Worm (Caenorhabditis elegans) whole organism, L1 larva: ENCODE results near the gene F42A6.5.

Experiments used
- C16A3.4 ChIP-seq: fragments of 150-350 bp; optimal IDR thresholded peaks from 2 replicates; lab custom pipeline; 2014; ENCODE audit warnings: missing biosample characterization, missing genetic modification characterization
- F16B12.6 ChIP-seq: fragments of 150-350 bp; optimal IDR thresholded peaks from 2 replicates; lab custom pipeline; 2014; ENCODE audit warnings: missing biosample characterization, missing genetic modification characterization
- aly-2 ChIP-seq: fragments of 150-350 bp; optimal IDR thresholded peaks from 2 replicates; lab custom pipeline; 2014; ENCODE audit warnings: missing biosample characterization, missing genetic modification characterization
- ama-1 ChIP-seq: fragments of 150-350 bp; optimal IDR thresholded peaks from 2 replicates; lab custom pipeline; 2014
- ceh-88 ChIP-seq: fragments of 200-800 bp; sonication (Bioruptor generic); IDR thresholded peaks from 2 replicates; pipeline ENCODE4 v1.3.6; 2022; ENCODE audit warnings: missing genetic modification characterization, missing compliant biosample characterization
- ceh-90 ChIP-seq: sonication (generic microtip); optimal IDR thresholded peaks from 2 replicates; lab custom pipeline; 2016; ENCODE audit warnings: missing genetic modification characterization, missing compliant biosample characterization
- dsc-1 ChIP-seq: sonication (generic microtip); optimal IDR thresholded peaks from 2 replicates; lab custom pipeline; 2016; ENCODE audit warnings: mild to moderate bottlenecking, missing genetic modification characterization, missing compliant biosample characterization
- efl-1 ChIP-seq, 4 experiments: fragments of 150-350 bp; optimal IDR thresholded peaks in 3 of 4; peaks in 1 of 4; 1 replicate in 1 of 4; 2 replicates in 3 of 4; lab custom pipeline; 2014; ENCODE audit warnings: missing biosample characterization in 2 of 4, missing genetic modification characterization in 2 of 4, missing genetic modification reagents in 2 of 4
- efl-3 ChIP-seq: fragments of 200-800 bp; sonication (Bioruptor generic); optimal IDR thresholded peaks from 2 replicates; lab custom pipeline; 2018; ENCODE audit warnings: mild to moderate bottlenecking, missing genetic modification characterization, missing compliant biosample characterization
- egl-13 ChIP-seq: sonication (generic microtip); optimal IDR thresholded peaks from 2 replicates; lab custom pipeline; 2016; ENCODE audit warnings: missing genotype, missing genetic modification reagents, missing genetic modification characterization, missing compliant biosample characterization
- egl-27 ChIP-seq, 2 experiments: fragments of 150-350 bp in 1 of 2; sonication (generic microtip); optimal IDR thresholded peaks; 3 replicates each; lab custom pipeline; 2017 to 2018; ENCODE audit warnings: missing biosample characterization in 2 of 2, missing genetic modification characterization in 2 of 2, missing genetic modification reagents in 2 of 2
- fkh-4 ChIP-seq: sonication (generic microtip); optimal IDR thresholded peaks from 2 replicates; lab custom pipeline; 2016; ENCODE audit warnings: missing compliant biosample characterization, missing genetic modification characterization, borderline replicate concordance
- fkh-8 ChIP-seq: sonication (generic microtip); optimal IDR thresholded peaks from 2 replicates; lab custom pipeline; 2016; ENCODE audit warnings: mild to moderate bottlenecking, missing genetic modification characterization, missing compliant biosample characterization
- hpl-2 ChIP-seq: fragments of 150-350 bp; optimal IDR thresholded peaks from 2 replicates; lab custom pipeline; 2014; ENCODE audit warnings: missing biosample characterization, missing genetic modification reagents, missing genetic modification characterization
- isw-1 ChIP-seq: fragments of 200-800 bp; sonication (Bioruptor generic); IDR thresholded peaks from 2 replicates; pipeline ENCODE4 v1.3.6; 2022; ENCODE audit warnings: missing genetic modification characterization, missing compliant biosample characterization
- lin-15B ChIP-seq: fragments of 150-350 bp; sonication (generic microtip); optimal IDR thresholded peaks from 3 replicates; lab custom pipeline; 2014; ENCODE audit warnings: missing biosample characterization, missing genetic modification characterization
- mef-2 ChIP-seq: fragments of 150-350 bp; optimal IDR thresholded peaks from 2 replicates; lab custom pipeline; 2014; ENCODE audit warnings: missing biosample characterization, missing genetic modification characterization
- nhr-20 ChIP-seq: sonication (generic microtip); optimal IDR thresholded peaks from 2 replicates; lab custom pipeline; 2016; ENCODE audit warnings: mild to moderate bottlenecking, missing genetic modification characterization, missing compliant biosample characterization
- nhr-28 ChIP-seq: fragments of 150-350 bp; optimal IDR thresholded peaks from 2 replicates; lab custom pipeline; 2014; ENCODE audit warnings: missing biosample characterization, missing genetic modification characterization
- nhr-71 ChIP-seq: sonication (generic microtip); optimal IDR thresholded peaks from 2 replicates; lab custom pipeline; 2016; ENCODE audit warnings: mild to moderate bottlenecking, missing genetic modification characterization, moderate library complexity, missing compliant biosample characterization
- nhr-84 ChIP-seq: sonication (generic microtip); optimal IDR thresholded peaks from 2 replicates; lab custom pipeline; 2017; ENCODE audit warnings: missing biosample characterization, missing genetic modification characterization
- nhr-85 ChIP-seq: sonication (generic microtip); peaks from one replicate; lab custom pipeline; 2016; ENCODE audit warnings: missing genetic modification characterization, inconsistent platforms, missing compliant biosample characterization
- nhr-90 ChIP-seq: sonication (generic microtip); optimal IDR thresholded peaks from 2 replicates; lab custom pipeline; 2016; ENCODE audit warnings: mild to moderate bottlenecking, missing genetic modification characterization, missing compliant biosample characterization; ENCODE audit not compliant: poor library complexity
- pqm-1 ChIP-seq: sonication (generic microtip); optimal IDR thresholded peaks from 3 replicates; lab custom pipeline; 2017; ENCODE audit warnings: missing biosample characterization, missing genetic modification characterization
- snu-23 ChIP-seq: sonication (generic microtip); optimal IDR thresholded peaks from 2 replicates; lab custom pipeline; 2016; ENCODE audit warnings: missing genetic modification characterization, missing compliant biosample characterization
- sox-4 ChIP-seq: sonication (generic microtip); optimal IDR thresholded peaks from 2 replicates; lab custom pipeline; 2016; ENCODE audit warnings: missing genetic modification characterization, missing compliant biosample characterization
- sptf-1 ChIP-seq: fragments of 150-350 bp; optimal IDR thresholded peaks from 2 replicates; lab custom pipeline; 2014; ENCODE audit warnings: missing biosample characterization, missing genetic modification characterization
- sup-37 ChIP-seq: fragments of 200-800 bp; sonication (Bioruptor generic); optimal IDR thresholded peaks from 2 replicates; lab custom pipeline; 2018; ENCODE audit warnings: mild to moderate bottlenecking, missing genetic modification characterization, missing compliant biosample characterization
- swsn-7 ChIP-seq: sonication (generic microtip); optimal IDR thresholded peaks from 2 replicates; lab custom pipeline; 2016; ENCODE audit warnings: missing genetic modification characterization, missing compliant biosample characterization
- unc-30 ChIP-seq: sonication (generic microtip); optimal IDR thresholded peaks from 2 replicates; lab custom pipeline; 2017; ENCODE audit warnings: missing biosample characterization, missing genetic modification characterization
- unc-86 ChIP-seq: sonication (generic microtip); optimal IDR thresholded peaks from 2 replicates; lab custom pipeline; 2016; ENCODE audit warnings: missing genetic modification characterization, missing compliant biosample characterization
- xbp-1 ChIP-seq: sonication (generic microtip); optimal IDR thresholded peaks from 2 replicates; lab custom pipeline; 2016; ENCODE audit warnings: missing genetic modification characterization, missing compliant biosample characterization
- ztf-11 ChIP-seq, 2 experiments: sonication (generic microtip); optimal IDR thresholded peaks; 2 replicates each; lab custom pipeline; 2016 to 2017; ENCODE audit warnings: missing genetic modification characterization in 2 of 2, missing biosample characterization in 1 of 2, missing compliant biosample characterization in 1 of 2
- ztf-4 ChIP-seq: fragments of 150-350 bp; optimal IDR thresholded peaks from 2 replicates; lab custom pipeline; 2014; ENCODE audit warnings: missing biosample characterization, missing genetic modification characterization

F42A6.5 gene

DNA sequence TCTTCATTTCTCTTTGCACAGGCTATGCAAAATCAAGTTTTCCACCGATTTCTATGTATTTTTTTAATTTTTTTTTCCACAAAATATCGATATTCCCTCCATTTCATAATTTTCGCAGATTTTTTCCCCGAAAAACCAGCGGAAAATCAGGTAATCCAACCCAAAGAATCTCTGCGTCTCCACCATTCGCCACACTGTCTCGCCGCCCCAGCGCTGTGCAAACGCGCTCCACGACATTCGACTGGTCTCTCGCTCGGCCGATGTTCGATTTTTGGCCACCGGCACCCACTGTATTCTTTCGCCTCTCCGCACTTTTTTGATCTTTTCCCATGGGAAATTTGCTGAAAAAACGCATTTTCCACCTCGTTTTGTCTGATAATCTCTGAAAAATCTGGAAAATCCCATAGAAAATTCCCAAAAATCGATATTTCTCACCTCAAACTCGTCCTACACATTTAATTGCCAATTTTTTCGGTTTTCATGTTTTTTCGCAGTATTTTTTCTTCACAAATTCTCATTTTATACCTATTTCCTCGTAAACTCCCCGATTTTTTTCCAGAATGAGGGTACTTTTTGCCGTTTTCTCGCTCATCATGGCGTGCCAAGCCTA lies 37.1 kb upstream of the F42A6.5 start, which contains the start of gene vha-19 (continued):
- TF ChIP-seq fkh-4 (no peak), nhr-20 (peak; percentile 33), xbp-1 (tag; lab: Kevin White, UChicago) (peak; percentile 25), egl-13 (tag; lab: Kevin White, UChicago) (no peak), sox-4 (no peak), ztf-11 (tag; optimal IDR thresholded peaks at IDR 0.05; lab: Kevin White, UChicago) (no peak), ceh-90 (tag; lab: Kevin White, UChicago) (no peak), snu-23 (GFP tag; lab: Kevin White, UChicago) (peak; percentile 65), ceh-88 (no peak), sptf-1 (tag; lab: Kevin White, UChicago) (no peak), efl-3 (GFP tag; lab: Kevin White, UChicago) (no peak), F16B12.6 (tag; lab: Kevin White, UChicago) (peak; percentile 27), fkh-8 (tag; lab: Kevin White, UChicago) (peak; percentile 1), hpl-2 (no peak), mef-2 (tag; lab: Kevin White, UChicago) (no peak)

ce11 chrIV:3363784-3364183 lies 32.1 kb upstream of the F42A6.5 start:
- no peak for TF ChIP-seq swsn-7
- TF ChIP-seq egl-27 (tag; optimal IDR thresholded peaks at IDR 0.05; lab: Kevin White, UChicago): no peak
- TF ChIP-seq efl-1 (optimal IDR thresholded peaks at IDR 0.05; lab: Kevin White, UChicago): peak; percentile 31 to 46
- TF ChIP-seq efl-1 (GFP tag; optimal IDR thresholded peaks at IDR 0.05 in 1 of 2; lab: Kevin White, UChicago): no peak
- no peak for TF ChIP-seq pqm-1
- TF ChIP-seq efl-3 (GFP tag; lab: Kevin White, UChicago): no peak
- TF ChIP-seq, all 84 proteins: peak for 1

ce11 chrIV:3363221-3363620 lies 31.6 kb upstream of the F42A6.5 start, which contains the start of gene Y55H10A.2:
Gene Y55H10A.2 (plus strand): TSS chrIV:3363521.
- no peak for TF ChIP-seq dsc-1 (tag; lab: Kevin White, UChicago)
- TF ChIP-seq nhr-71 (tag; lab: Kevin White, UChicago): no peak
- TF ChIP-seq sup-37: no peak
- no peak for TF ChIP-seq nhr-84 (tag; lab: Kevin White, UChicago)
- no peak for TF ChIP-seq efl-3 (GFP tag; lab: Kevin White, UChicago)
- TF ChIP-seq pqm-1: no peak
- TF ChIP-seq mef-2 (tag; lab: Kevin White, UChicago): no peak
- TF ChIP-seq aly-2 (tag; lab: Kevin White, UChicago): no peak
- no peak for TF ChIP-seq F16B12.6 (tag; lab: Kevin White, UChicago)
- no peak for TF ChIP-seq ama-1
- no peak for TF ChIP-seq nhr-90 (tag; lab: Kevin White, UChicago)
- no peak for TF ChIP-seq lin-15B (tag; lab: Kevin White, UChicago)
- TF ChIP-seq nhr-28 (tag; lab: Kevin White, UChicago): no peak
- TF ChIP-seq unc-86 (tag; lab: Kevin White, UChicago): no peak
- TF ChIP-seq unc-30: no peak
- TF ChIP-seq egl-13 (tag; lab: Kevin White, UChicago): no peak
- TF ChIP-seq ztf-4 (tag; lab: Kevin White, UChicago): no peak
- TF ChIP-seq xbp-1 (tag; lab: Kevin White, UChicago): no peak
- no peak for TF ChIP-seq C16A3.4 (tag; lab: Kevin White, UChicago)
- no peak for TF ChIP-seq efl-1 (optimal IDR thresholded peaks at IDR 0.05; lab: Kevin White, UChicago)
- TF ChIP-seq efl-1 (GFP tag; optimal IDR thresholded peaks at IDR 0.05 in 1 of 2; lab: Kevin White, UChicago): no peak

DNA sequence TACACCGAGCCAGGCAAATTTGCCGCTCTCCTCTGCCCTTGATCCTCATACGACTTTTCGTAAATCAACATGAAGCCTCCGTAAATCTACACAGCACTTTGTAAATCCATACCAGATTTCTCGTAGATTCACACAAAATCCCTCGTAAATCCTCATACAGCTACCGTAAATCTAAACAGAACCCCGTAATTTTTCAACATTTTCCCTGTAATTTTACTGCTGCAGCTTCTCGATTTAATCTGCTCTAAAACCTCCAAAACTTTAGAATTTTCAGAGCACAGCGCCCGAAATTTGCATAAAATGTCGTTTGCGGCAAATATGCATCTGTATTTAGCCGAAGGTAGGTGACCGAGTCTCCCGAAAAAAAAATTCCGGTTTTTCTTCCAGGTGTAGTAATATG lies 23.1 kb upstream of the F42A6.5 start, which contains the start of gene F42A6.1:
TSS of gene F42A6.1 (plus strand) at position 301 of the 400 bp plus-strand sequence.
- TF ChIP-seq isw-1 (GFP tag; lab: Robert Waterston, UW) (no peak), efl-1 (optimal IDR thresholded peaks at IDR 0.05; lab: Kevin White, UChicago) (no peak), efl-1 (GFP tag; optimal IDR thresholded peaks at IDR 0.05 in 1 of 2; lab: Kevin White, UChicago) (peak in 1 of 2 experiments; percentile 71), nhr-85 (tag; lab: Kevin White, UChicago) (peak; percentile 11)
